Fruit fly (Drosophila melanogaster) Kc167 (cell line): Measurements from ENCODE around the gene CG7579.

Experiments
- Myc ChIP-seq: fragments of >200 bp; optimal IDR thresholded peaks from 2 replicates; lab custom pipeline; 2017; ENCODE audit warnings: missing external identifiers
- Sin3A ChIP-seq: fragments of >200 bp; optimal IDR thresholded peaks from 2 replicates; lab custom pipeline; 2018; ENCODE audit warnings: missing external identifiers
- h ChIP-seq: fragments of >200 bp; optimal IDR thresholded peaks from 3 replicates; lab custom pipeline; 2018; ENCODE audit warnings: missing external identifiers
- insv ChIP-seq: fragments of >200 bp; optimal IDR thresholded peaks from 3 replicates; lab custom pipeline; 2018; ENCODE audit warnings: missing external identifiers
- psq ChIP-seq: fragments of >200 bp; optimal IDR thresholded peaks from 2 replicates; lab custom pipeline; 2017; ENCODE audit warnings: missing external identifiers
- ttk ChIP-seq: sonication (Bioruptor generic); optimal IDR thresholded peaks from 2 replicates; lab custom pipeline; 2017; ENCODE audit warnings: missing external identifiers

CG7579 gene

dm6 chr3L:15677662-15678061 is 5.6 kb downstream of the CG7579 start:
- TF ChIP-seq ttk (no peak), psq (lab: Kevin White, UChicago) (no peak), Sin3A (no peak), Myc (lab: Kevin White, UChicago) (no peak), insv (lab: Kevin White, UChicago) (no peak), h (lab: Kevin White, UChicago) (no peak)

- TF ChIP-seq Sin3A: no peak
- no peak for TF ChIP-seq insv (lab: Kevin White, UChicago)
- TF ChIP-seq h (lab: Kevin White, UChicago): no peak
- TF ChIP-seq Myc (lab: Kevin White, UChicago): no peak
- no peak for TF ChIP-seq ttk
- TF ChIP-seq psq (lab: Kevin White, UChicago): no peak
Observed at dm6 chr3L:15675111-15675510, 8.1 kb downstream of the CG7579 start.

dm6 chr3L:15672800-15673199 is 10.4 kb downstream of the CG7579 start:
- TF ChIP-seq insv (lab: Kevin White, UChicago): no peak
- TF ChIP-seq h (lab: Kevin White, UChicago): no peak
- no peak for TF ChIP-seq Myc (lab: Kevin White, UChicago)
- no peak for TF ChIP-seq Sin3A
- TF ChIP-seq psq (lab: Kevin White, UChicago): no peak
- no peak for TF ChIP-seq ttk

- no peak for TF ChIP-seq psq (lab: Kevin White, UChicago)
- TF ChIP-seq ttk: no peak
- no peak for TF ChIP-seq Sin3A
- TF ChIP-seq Myc (lab: Kevin White, UChicago): no peak
- TF ChIP-seq h (lab: Kevin White, UChicago): no peak
- TF ChIP-seq insv (lab: Kevin White, UChicago): no peak
Observed at dm6 chr3L:15670455-15670854, 12.8 kb downstream of the CG7579 start.

- TF ChIP-seq Myc (lab: Kevin White, UChicago) (no peak), insv (lab: Kevin White, UChicago) (no peak), ttk (no peak), h (lab: Kevin White, UChicago) (no peak), Sin3A (no peak), psq (lab: Kevin White, UChicago) (no peak)
Observed at dm6 chr3L:15669939-15670338, 13.3 kb downstream of the CG7579 start.

dm6 chr3L:15665741-15666140 is 17.5 kb downstream of the CG7579 start:
- TF ChIP-seq insv (lab: Kevin White, UChicago): no peak
- no peak for TF ChIP-seq Myc (lab: Kevin White, UChicago)
- TF ChIP-seq Sin3A: no peak
- TF ChIP-seq ttk: no peak
- TF ChIP-seq psq (lab: Kevin White, UChicago): no peak
- no peak for TF ChIP-seq h (lab: Kevin White, UChicago)

- TF ChIP-seq insv (lab: Kevin White, UChicago) (no peak), Sin3A (no peak), Myc (lab: Kevin White, UChicago) (no peak), h (lab: Kevin White, UChicago) (no peak), psq (lab: Kevin White, UChicago) (no peak), ttk (no peak)
Observed at dm6 chr3L:15664199-15664794, 18.9 kb downstream of the CG7579 start.

dm6 chr3L:15662510-15662909 is 20.7 kb downstream of the CG7579 start:
- TF ChIP-seq Myc (lab: Kevin White, UChicago): no peak
- TF ChIP-seq ttk: no peak
- TF ChIP-seq insv (lab: Kevin White, UChicago): no peak
- no peak for TF ChIP-seq h (lab: Kevin White, UChicago)
- no peak for TF ChIP-seq Sin3A
- no peak for TF ChIP-seq psq (lab: Kevin White, UChicago)

- no peak for TF ChIP-seq Sin3A
- TF ChIP-seq Myc (lab: Kevin White, UChicago): no peak
- no peak for TF ChIP-seq h (lab: Kevin White, UChicago)
- no peak for TF ChIP-seq ttk
- no peak for TF ChIP-seq insv (lab: Kevin White, UChicago)
- TF ChIP-seq psq (lab: Kevin White, UChicago): no peak
Observed at dm6 chr3L:15661567-15661966, 21.7 kb downstream of the CG7579 start, which contains the start of gene CG43082. Gene CG43082 (plus strand): TSS chr3L:15661867.

dm6 chr3L:15660915-15661314 is 22.3 kb downstream of the CG7579 start, which contains the start of the genes Eig71Ej and Eig71Ek:
Gene Eig71Ej (minus strand): TSS chr3L:15661015.
Gene Eig71Ek (plus strand): TSS chr3L:15661248.
- no peak for TF ChIP-seq Sin3A
- TF ChIP-seq Myc (lab: Kevin White, UChicago): no peak
- no peak for TF ChIP-seq ttk
- no peak for TF ChIP-seq insv (lab: Kevin White, UChicago)
- TF ChIP-seq psq (lab: Kevin White, UChicago): no peak
- no peak for TF ChIP-seq h (lab: Kevin White, UChicago)

dm6 chr3L:15659341-15659740 is 23.9 kb downstream of the CG7579 start, which contains the start of the genes Eig71Eh and Eig71Ei:
Gene Eig71Eh (minus strand): TSS chr3L:15659441.
Gene Eig71Ei (plus strand): TSS chr3L:15659707.
- TF ChIP-seq insv (lab: Kevin White, UChicago) (no peak), Sin3A (no peak), h (lab: Kevin White, UChicago) (no peak), ttk (no peak), psq (lab: Kevin White, UChicago) (no peak), Myc (lab: Kevin White, UChicago) (no peak)

dm6 chr3L:15657290-15657689 is 26.0 kb downstream of the CG7579 start, which contains the start of the genes Eig71Ef and Eig71Eg:
Gene Eig71Ef (minus strand): TSS chr3L:15657390.
Gene Eig71Eg (plus strand): TSS chr3L:15657628.
- TF ChIP-seq ttk: no peak

- TF ChIP-seq ttk: no peak
- no peak for TF ChIP-seq insv (lab: Kevin White, UChicago)
- TF ChIP-seq Myc (lab: Kevin White, UChicago): no peak
- TF ChIP-seq h (lab: Kevin White, UChicago): no peak
- no peak for TF ChIP-seq psq (lab: Kevin White, UChicago)
- TF ChIP-seq Sin3A: no peak
Observed at dm6 chr3L:15655910-15656309, 27.3 kb downstream of the CG7579 start, which contains the start of gene Eig71Ee. Gene Eig71Ee (minus strand): TSS chr3L:15656010.
